Fruit fly (Drosophila melanogaster): ENCODE measurements around the gene Thor.

The Thor gene

DNA sequence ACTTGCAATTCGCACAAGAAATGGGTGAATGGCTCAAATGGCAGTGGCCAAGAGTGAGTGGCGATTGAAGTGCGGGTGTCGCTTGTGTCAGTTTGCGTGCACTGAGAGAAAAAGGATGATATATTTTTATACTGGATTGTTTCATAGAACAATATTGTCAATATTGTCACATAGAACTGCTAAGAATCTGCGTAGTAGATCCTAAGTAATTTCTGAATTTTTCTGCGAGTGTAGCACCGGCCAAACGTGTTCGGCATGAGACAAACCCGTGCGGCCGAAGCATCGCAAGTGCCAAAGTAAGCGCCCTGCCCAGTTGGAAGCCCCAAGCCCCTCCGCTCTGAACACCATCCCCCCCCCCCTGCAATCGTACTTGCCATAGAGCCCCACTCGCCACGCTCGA, 37.9 kb upstream of the Thor start (continued):
- peak; percentile 69 for TF ChIP-seq CG9609 (GFP tag; optimal IDR thresholded peaks at IDR 0.05)
- no peak for TF ChIP-seq CG7963 (GFP tag; IDR thresholded peaks at IDR 0.05; ENCODE audit: partially characterized antibody)
- TF ChIP-seq Abd-B (GFP tag; optimal IDR thresholded peaks at IDR 0.05) = peak; percentile 40
- TF ChIP-seq CG18764 (GFP tag; optimal IDR thresholded peaks at IDR 0.05) = peak; percentile 49
- no peak for TF ChIP-seq CG17568 (GFP tag; optimal IDR thresholded peaks at IDR 0.05)
- TF ChIP-seq Fer1 (GFP tag; optimal IDR thresholded peaks at IDR 0.05) = peak; percentile 73
- TF ChIP-seq sim (GFP tag; IDR thresholded peaks at IDR 0.05) = 0 out of 2 replicates have a peak, but pooled peaks have one; percentile 50
- peak; percentile 39 for TF ChIP-seq CG12659 (GFP tag; optimal IDR thresholded peaks at IDR 0.05)
- TF ChIP-seq CG18262 (tag; optimal IDR thresholded peaks at IDR 0.05) = peak; percentile 65
- TF ChIP-seq CG10431 (GFP tag; optimal IDR thresholded peaks at IDR 0.05) = no peak
- peak; percentile 35 for TF ChIP-seq CG11723 (GFP tag; optimal IDR thresholded peaks at IDR 0.05)
- TF ChIP-seq chn (GFP tag; optimal IDR thresholded peaks at IDR 0.05) = peak; percentile 54
- no peak for TF ChIP-seq NK7.1 (GFP tag; optimal IDR thresholded peaks at IDR 0.05)
- no peak for TF ChIP-seq Kr (GFP tag; optimal IDR thresholded peaks at IDR 0.05)
- TF ChIP-seq Med (GFP tag) = peak; percentile 89
- no peak; the same call in 1 of the 2 replicates for TF ChIP-seq CG10959 (GFP tag; IDR thresholded peaks at IDR 0.05)
- no peak for TF ChIP-seq Dad (GFP tag; optimal IDR thresholded peaks at IDR 0.05)
- no peak for TF ChIP-seq Lpt (GFP tag; optimal IDR thresholded peaks at IDR 0.05)
- peak; percentile 76 for TF ChIP-seq CG32772 (GFP tag; IDR thresholded peaks at IDR 0.05)
- TF ChIP-seq CG33557 (GFP tag; optimal IDR thresholded peaks at IDR 0.05) = no peak
- TF ChIP-seq CG17328 (GFP tag; IDR thresholded peaks at IDR 0.05) = peak; percentile 77
- TF ChIP-seq CkIIα-i1 (GFP tag; IDR thresholded peaks at IDR 0.05) = peak; percentile 39; the same call in 1 of the 2 replicates
- TF ChIP-seq Poxn (GFP tag; IDR thresholded peaks at IDR 0.05) = no peak
- TF ChIP-seq odd (GFP tag; optimal IDR thresholded peaks at IDR 0.05) = no peak
- no peak for TF ChIP-seq CG3995 (GFP tag; optimal IDR thresholded peaks at IDR 0.05)
- TF ChIP-seq CG16813 (GFP tag; IDR thresholded peaks at IDR 0.05; ENCODE audit: partially characterized antibody) = no peak
- peak; percentile 93 for TF ChIP-seq cwo (GFP tag; optimal IDR thresholded peaks at IDR 0.05)
- peak; percentile 36 for TF ChIP-seq pum (GFP tag; optimal IDR thresholded peaks at IDR 0.05)
- TF ChIP-seq unc-4 (GFP tag; IDR thresholded peaks at IDR 0.05; ENCODE audit: partially characterized antibody) = no peak
- TF ChIP-seq h (optimal IDR thresholded peaks at IDR 0.05) = no peak
- TF ChIP-seq CG15011 (GFP tag; optimal IDR thresholded peaks at IDR 0.05) = no peak
- TF ChIP-seq vvl (GFP tag; IDR thresholded peaks at IDR 0.05) = peak; percentile 84
- TF ChIP-seq CG12236 (GFP tag; optimal IDR thresholded peaks at IDR 0.05) = no peak
- TF ChIP-seq Hr51 (GFP tag; optimal IDR thresholded peaks at IDR 0.05) = peak; percentile 40 to 80
- TF ChIP-seq nmo (GFP tag; optimal IDR thresholded peaks at IDR 0.05) = peak; percentile 33
- TF ChIP-seq gfzf (GFP tag; optimal IDR thresholded peaks at IDR 0.05) = no peak
- TF ChIP-seq CG8359 (GFP tag; optimal IDR thresholded peaks at IDR 0.05; ENCODE audit: borderline replicate concordance) = peak; percentile 25
- TF ChIP-seq Jarid2 (GFP tag; optimal IDR thresholded peaks at IDR 0.05) = peak; percentile 21
- 0 out of 2 replicates have a peak, but pooled peaks have one; percentile 25 for TF ChIP-seq Dip2 (GFP tag; IDR thresholded peaks at IDR 0.05)
- no peak for TF ChIP-seq hkb (optimal IDR thresholded peaks at IDR 0.05)
- TF ChIP-seq hkb (GFP tag; IDR thresholded peaks at IDR 0.05) = peak; percentile 79
- peak; percentile 79 for TF ChIP-seq sob (GFP tag; IDR thresholded peaks at IDR 0.05)
- TF ChIP-seq CG30431 (GFP tag; optimal IDR thresholded peaks at IDR 0.05) = peak; percentile 28
- TF ChIP-seq CG10267 (tag; optimal IDR thresholded peaks at IDR 0.05) = peak; percentile 39
- no peak for TF ChIP-seq Bteb2 (GFP tag; optimal IDR thresholded peaks at IDR 0.05)
- peak; percentile 48 for TF ChIP-seq CG15514 (GFP tag; optimal IDR thresholded peaks at IDR 0.05)
- TF ChIP-seq Aef1 (GFP tag; IDR thresholded peaks at IDR 0.05) = peak; percentile 44
- TF ChIP-seq zen2 (GFP tag; IDR thresholded peaks at IDR 0.05; ENCODE audit: partially characterized antibody) = no peak
- TF ChIP-seq Sry-δ (GFP tag; optimal IDR thresholded peaks at IDR 0.05) = no peak
- peak; percentile 90 for TF ChIP-seq CG1603 (tag; optimal IDR thresholded peaks at IDR 0.05)
- TF ChIP-seq Camta (GFP tag; optimal IDR thresholded peaks at IDR 0.05) = no peak
